Fruit fly (Drosophila melanogaster) ovary, adult (tissue): ENCODE results near the gene CG5805.

ENCODE experiments used
- CG17801 ChIP-seq: fragments of 200-800 bp; optimal IDR thresholded peaks from 2 replicates; lab custom pipeline; 2019; ENCODE audit warnings: missing biosample characterization, mild to moderate bottlenecking, missing genetic modification characterization, moderate library complexity; ENCODE audit not compliant: partially characterized antibody

The CG5805 gene

dm6 chr3R:24749055-24749992 lies 37.9 kb downstream of the CG5805 start, which contains the start of gene tld:
TSS of gene tld (plus strand) at chr3R:24749731.
- TF ChIP-seq CG17801 (GFP tag; lab: Kevin White, UChicago): no peak
